Worm (Caenorhabditis elegans) whole organism, L1 larva: Measurements from ENCODE around the gene Y39H10B.2.

Experiments
- ama-1 ChIP-seq: fragments of 150-350 bp; optimal IDR thresholded peaks from 2 replicates; lab custom pipeline; 2014
- pqm-1 ChIP-seq: sonication (generic microtip); optimal IDR thresholded peaks from 3 replicates; lab custom pipeline; 2017; ENCODE audit warnings: missing biosample characterization, missing genetic modification characterization

DNA sequence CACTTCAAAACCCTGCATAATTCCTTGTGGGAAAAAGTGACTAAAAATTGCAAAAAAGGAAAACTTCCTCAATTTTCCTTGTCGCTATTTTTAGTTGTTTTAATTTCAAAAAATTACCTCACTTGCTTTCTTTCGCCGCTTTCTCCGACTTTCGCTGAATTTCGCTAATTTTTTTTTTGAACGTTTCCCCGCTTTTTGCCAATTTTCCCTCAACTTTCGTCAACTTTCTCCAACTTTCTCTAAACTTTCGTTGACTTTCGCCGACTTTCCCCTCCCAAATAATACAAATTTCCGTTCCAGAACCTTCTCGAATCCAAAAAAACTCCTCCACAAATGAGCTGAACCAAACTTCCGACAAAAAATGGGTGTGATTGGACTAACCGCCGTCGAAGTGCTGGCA, 14.0 kb downstream of the Y39H10B.2 start, which contains the start of gene W08A12.3:
- TF ChIP-seq pqm-1 (tag; lab: Kevin White, UChicago) (no peak), ama-1 (lab: Kevin White, UChicago) (no peak)
